Worm (Caenorhabditis elegans): Measurements from ENCODE around the gene cas-1.

cas-1 gene

ce11 chrX:16813148-16813547 lies 308 bp downstream of the cas-1 start:
- no peak for TF ChIP-seq W03F9.2 (tag; optimal IDR thresholded peaks at IDR 0.05)
- no peak for TF ChIP-seq dao-5 (tag; optimal IDR thresholded peaks at IDR 0.05)
- no peak for TF ChIP-seq him-1 (tag; optimal IDR thresholded peaks at IDR 0.05)

ce11 chrX:16811974-16812373 lies 1.5 kb downstream of the cas-1 start:
- TF ChIP-seq W03F9.2 (tag; optimal IDR thresholded peaks at IDR 0.05) (no peak), him-1 (tag; optimal IDR thresholded peaks at IDR 0.05) (no peak), dao-5 (tag; optimal IDR thresholded peaks at IDR 0.05) (no peak)

ce11 chrX:16809689-16810088 lies 3.8 kb downstream of the cas-1 start:
- no peak for TF ChIP-seq W03F9.2 (tag; optimal IDR thresholded peaks at IDR 0.05)

- TF ChIP-seq him-1 (tag; optimal IDR thresholded peaks at IDR 0.05) (no peak), dao-5 (tag; optimal IDR thresholded peaks at IDR 0.05) (no peak), W03F9.2 (tag; optimal IDR thresholded peaks at IDR 0.05) (no peak)
Measured at ce11 chrX:16808526-16808925, 4.9 kb downstream of the cas-1 start.

ce11 chrX:16807015-16807414 lies 6.4 kb downstream of the cas-1 start, which contains the start of gene mec-4:
mec-4 (minus strand) TSS chrX:16807115.
- no peak for TF ChIP-seq W03F9.2 (tag; optimal IDR thresholded peaks at IDR 0.05)
- TF ChIP-seq dao-5 (tag; optimal IDR thresholded peaks at IDR 0.05): no peak
- TF ChIP-seq him-1 (tag; optimal IDR thresholded peaks at IDR 0.05): no peak

- no peak for TF ChIP-seq dao-5 (tag; optimal IDR thresholded peaks at IDR 0.05)
- no peak for TF ChIP-seq W03F9.2 (tag; optimal IDR thresholded peaks at IDR 0.05)
- no peak for TF ChIP-seq him-1 (tag; optimal IDR thresholded peaks at IDR 0.05)
Measured at ce11 chrX:16803545-16803944, 9.9 kb downstream of the cas-1 start.

ce11 chrX:16799065-16799663 lies 14.3 kb downstream of the cas-1 start:
- no peak for TF ChIP-seq dao-5 (tag; optimal IDR thresholded peaks at IDR 0.05)
- TF ChIP-seq W03F9.2 (tag; optimal IDR thresholded peaks at IDR 0.05): peak; percentile 23

- TF ChIP-seq W03F9.2 (tag; optimal IDR thresholded peaks at IDR 0.05): no peak
- TF ChIP-seq dao-5 (tag; optimal IDR thresholded peaks at IDR 0.05): no peak
- no peak for TF ChIP-seq him-1 (tag; optimal IDR thresholded peaks at IDR 0.05)
Measured at ce11 chrX:16798621-16799020, 14.8 kb downstream of the cas-1 start.

- peak; percentile 69 for TF ChIP-seq W03F9.2 (tag; optimal IDR thresholded peaks at IDR 0.05)
- TF ChIP-seq dao-5 (tag; optimal IDR thresholded peaks at IDR 0.05): no peak
- TF ChIP-seq him-1 (tag; optimal IDR thresholded peaks at IDR 0.05): peak; percentile 64
Measured at ce11 chrX:16796826-16797225, 16.6 kb downstream of the cas-1 start.

ce11 chrX:16795978-16796377 lies 17.5 kb downstream of the cas-1 start, which contains the start of gene aak-2:
aak-2 (plus strand) TSS chrX:16796087.
- no peak for TF ChIP-seq W03F9.2 (tag; optimal IDR thresholded peaks at IDR 0.05)
- no peak for TF ChIP-seq him-1 (tag; optimal IDR thresholded peaks at IDR 0.05)
- no peak for TF ChIP-seq dao-5 (tag; optimal IDR thresholded peaks at IDR 0.05)

ce11 chrX:16793470-16793869 lies 20.0 kb downstream of the cas-1 start:
- TF ChIP-seq him-1 (tag; optimal IDR thresholded peaks at IDR 0.05) (no peak), dao-5 (tag; optimal IDR thresholded peaks at IDR 0.05) (no peak), W03F9.2 (tag; optimal IDR thresholded peaks at IDR 0.05) (no peak)

- TF ChIP-seq W03F9.2 (tag; optimal IDR thresholded peaks at IDR 0.05) (no peak), dao-5 (tag; optimal IDR thresholded peaks at IDR 0.05) (no peak), him-1 (tag; optimal IDR thresholded peaks at IDR 0.05) (no peak)
Measured at ce11 chrX:16792700-16793176, 20.7 kb downstream of the cas-1 start, which contains the start of gene got-1.2. got-1.2 (minus strand) TSS chrX:16793126.

ce11 chrX:16787152-16787551 lies 26.3 kb downstream of the cas-1 start:
- TF ChIP-seq dao-5 (tag; optimal IDR thresholded peaks at IDR 0.05) (no peak), him-1 (tag; optimal IDR thresholded peaks at IDR 0.05) (no peak), W03F9.2 (tag; optimal IDR thresholded peaks at IDR 0.05) (no peak)

ce11 chrX:16786021-16786488 lies 27.4 kb downstream of the cas-1 start, which contains the start of gene T01C8.2:
T01C8.2 (plus strand) TSS chrX:16786438.
- no peak for TF ChIP-seq dao-5 (tag; optimal IDR thresholded peaks at IDR 0.05)
- TF ChIP-seq him-1 (tag; optimal IDR thresholded peaks at IDR 0.05): no peak
- TF ChIP-seq W03F9.2 (tag; optimal IDR thresholded peaks at IDR 0.05): no peak

- TF ChIP-seq dao-5 (tag; optimal IDR thresholded peaks at IDR 0.05): no peak
- TF ChIP-seq him-1 (tag; optimal IDR thresholded peaks at IDR 0.05): no peak
- TF ChIP-seq W03F9.2 (tag; optimal IDR thresholded peaks at IDR 0.05): no peak
Measured at ce11 chrX:16784038-16784437, 29.4 kb downstream of the cas-1 start.
